Worm (Caenorhabditis elegans): ENCODE data around the gene clec-84.
"Not testable (repeated sequence)": the region's sequence is repeated elsewhere in the genome, so short reads cannot be mapped to it uniquely, and the experiment has no call there.

clec-84 gene

ce11 chrIV:2842162-2842561, at the start of gene clec-84:
Gene clec-84, plus strand, starts transcription at chrIV:2842462.
- TF ChIP-seq tbx-11 (GFP tag; IDR thresholded peaks at IDR 0.05) (no peak), F13C5.2 (tag; optimal IDR thresholded peaks at IDR 0.05) (no peak), tra-4 (tag; optimal IDR thresholded peaks at IDR 0.05) (no peak), hmg-4 (GFP tag; optimal IDR thresholded peaks at IDR 0.05) (no peak), ceh-36 (tag; optimal IDR thresholded peaks at IDR 0.05) (no peak), ama-1 (optimal IDR thresholded peaks at IDR 0.05) (no peak), pes-1 (GFP tag; IDR thresholded peaks at IDR 0.05) (no peak), flt-1 (GFP tag; IDR thresholded peaks at IDR 0.05) (no peak), hmbx-1 (tag; optimal IDR thresholded peaks at IDR 0.05) (no peak), scrt-1 (GFP tag; IDR thresholded peaks at IDR 0.05) (no peak), aly-1 (tag; optimal IDR thresholded peaks at IDR 0.05) (no peak), hnd-1 (tag; optimal IDR thresholded peaks at IDR 0.05) (no peak), sea-1 (GFP tag; conservative IDR thresholded peaks at IDR 0.05) (no peak)

ce11 chrIV:2793956-2794355, 48.3 kb upstream of the clec-84 start:
- TF ChIP-seq sea-1 (GFP tag; conservative IDR thresholded peaks at IDR 0.05) (no peak), tbx-37 (GFP tag; conservative IDR thresholded peaks at IDR 0.05) (no peak), scrt-1 (GFP tag; IDR thresholded peaks at IDR 0.05) (no peak), pes-1 (GFP tag; IDR thresholded peaks at IDR 0.05) (no peak), tbx-11 (GFP tag; IDR thresholded peaks at IDR 0.05) (no peak), flt-1 (GFP tag; IDR thresholded peaks at IDR 0.05) (no peak), ceh-13 (GFP tag; optimal IDR thresholded peaks at IDR 0.05) (no peak), ama-1 (optimal IDR thresholded peaks at IDR 0.05) (no peak), hmg-4 (GFP tag; optimal IDR thresholded peaks at IDR 0.05) (no peak), hmbx-1 (tag; optimal IDR thresholded peaks at IDR 0.05) (no peak), hnd-1 (tag; optimal IDR thresholded peaks at IDR 0.05) (no peak), ceh-36 (tag; optimal IDR thresholded peaks at IDR 0.05) (no peak), ets-7 (tag; optimal IDR thresholded peaks at IDR 0.05) (no peak), aly-1 (tag; optimal IDR thresholded peaks at IDR 0.05) (no peak), tra-4 (tag; optimal IDR thresholded peaks at IDR 0.05) (no peak), F13C5.2 (tag; optimal IDR thresholded peaks at IDR 0.05) (no peak), B0310.2 (tag; optimal IDR thresholded peaks at IDR 0.05) (no peak)

DNA sequence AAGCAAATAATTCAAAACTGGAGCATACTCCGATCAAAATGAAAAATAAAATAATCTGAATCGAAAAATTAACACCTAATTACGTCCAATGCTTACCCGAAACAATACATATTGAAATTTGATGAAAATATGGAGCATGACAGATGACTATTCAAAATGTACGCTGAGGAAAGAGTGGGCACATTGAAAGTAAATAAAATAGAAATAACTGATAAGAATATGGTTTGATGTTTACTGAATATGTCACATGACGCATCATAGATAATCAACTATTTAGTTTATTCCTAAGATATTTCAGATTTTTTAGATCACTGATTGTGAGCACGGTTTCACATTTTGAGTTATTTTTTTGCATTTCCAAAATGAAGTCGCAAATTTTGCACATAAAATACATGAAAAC, 43.9 kb upstream of the clec-84 start, which contains the start of gene Y54G2A.52:
Gene Y54G2A.52, minus strand, starts transcription at position 348 of the 400 bp plus-strand sequence.
- TF ChIP-seq flt-1 (GFP tag; IDR thresholded peaks at IDR 0.05) = no peak
- no peak for TF ChIP-seq ama-1 (optimal IDR thresholded peaks at IDR 0.05)
- TF ChIP-seq hnd-1 (tag; optimal IDR thresholded peaks at IDR 0.05) = no peak
- TF ChIP-seq aly-1 (tag; optimal IDR thresholded peaks at IDR 0.05) = no peak
- no peak for TF ChIP-seq tbx-37 (GFP tag; conservative IDR thresholded peaks at IDR 0.05)
- no peak for TF ChIP-seq sea-1 (GFP tag; conservative IDR thresholded peaks at IDR 0.05)
- TF ChIP-seq scrt-1 (GFP tag; IDR thresholded peaks at IDR 0.05) = no peak

DNA sequence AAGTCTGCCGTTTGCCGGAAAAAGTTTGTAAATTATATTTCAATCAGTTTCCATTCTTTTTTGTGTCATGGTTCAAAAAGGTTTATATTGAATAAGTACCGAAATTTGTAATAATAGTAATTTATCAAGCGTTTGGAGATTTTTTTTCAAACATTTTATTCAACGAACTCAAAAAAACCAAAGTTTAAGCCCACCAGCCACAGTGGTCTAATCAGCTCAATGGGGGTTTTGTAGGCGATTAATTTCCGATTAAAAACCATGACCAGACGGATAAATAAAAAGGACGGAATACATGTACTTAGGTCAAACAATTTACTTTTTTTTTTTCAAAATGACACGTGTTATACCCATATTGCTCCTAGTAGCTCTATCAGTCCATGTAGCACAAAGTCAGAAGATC, 42.9 kb upstream of the clec-84 start, which contains the start of gene Y54G2A.10:
Gene Y54G2A.10, plus strand, starts transcription at position 301 of the 400 bp plus-strand sequence.
- no peak for TF ChIP-seq sea-1 (GFP tag; conservative IDR thresholded peaks at IDR 0.05)
- TF ChIP-seq scrt-1 (GFP tag; IDR thresholded peaks at IDR 0.05) = no peak
- TF ChIP-seq hmg-4 (GFP tag; optimal IDR thresholded peaks at IDR 0.05) = no peak
- TF ChIP-seq F13C5.2 (tag; optimal IDR thresholded peaks at IDR 0.05) = no peak
- no peak for TF ChIP-seq ama-1 (optimal IDR thresholded peaks at IDR 0.05)
- no peak for TF ChIP-seq tbx-11 (GFP tag; IDR thresholded peaks at IDR 0.05)
- no peak for TF ChIP-seq ceh-13 (GFP tag; optimal IDR thresholded peaks at IDR 0.05)
- TF ChIP-seq tra-4 (tag; optimal IDR thresholded peaks at IDR 0.05) = no peak
- TF ChIP-seq aly-1 (tag; optimal IDR thresholded peaks at IDR 0.05) = no peak
- TF ChIP-seq pes-1 (GFP tag; IDR thresholded peaks at IDR 0.05) = no peak
- no peak for TF ChIP-seq flt-1 (GFP tag; IDR thresholded peaks at IDR 0.05)

DNA sequence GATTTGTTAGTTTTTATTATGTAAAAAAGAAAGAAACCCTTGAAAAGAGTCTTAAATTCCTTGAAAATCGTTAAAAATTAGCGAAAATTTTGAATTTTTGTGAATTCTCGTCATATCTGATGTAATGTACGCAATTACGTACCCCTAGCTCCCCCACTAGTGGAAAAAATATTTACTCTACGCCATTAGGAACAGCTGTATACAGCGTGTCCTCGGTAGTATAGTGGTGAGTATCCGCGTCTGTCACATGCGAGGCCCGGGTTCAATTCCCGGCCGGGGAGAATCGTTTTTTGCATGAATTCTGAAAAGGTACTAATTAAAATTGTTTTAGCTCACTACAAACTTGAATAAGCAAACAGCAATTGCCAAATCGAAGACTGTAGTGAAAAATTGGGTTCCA, 42.4 kb upstream of the clec-84 start:
- no peak for TF ChIP-seq ceh-36 (tag; optimal IDR thresholded peaks at IDR 0.05)
- no peak for TF ChIP-seq hmg-4 (GFP tag; optimal IDR thresholded peaks at IDR 0.05)
- no peak for TF ChIP-seq tra-4 (tag; optimal IDR thresholded peaks at IDR 0.05)
- no peak for TF ChIP-seq aly-1 (tag; optimal IDR thresholded peaks at IDR 0.05)
- no peak for TF ChIP-seq ceh-13 (GFP tag; optimal IDR thresholded peaks at IDR 0.05)
- no peak for TF ChIP-seq sea-1 (GFP tag; conservative IDR thresholded peaks at IDR 0.05)
- TF ChIP-seq hmbx-1 (tag; optimal IDR thresholded peaks at IDR 0.05) = no peak
- no peak for TF ChIP-seq B0310.2 (tag; optimal IDR thresholded peaks at IDR 0.05)
- no peak for TF ChIP-seq tbx-11 (GFP tag; IDR thresholded peaks at IDR 0.05)
- no peak for TF ChIP-seq flt-1 (GFP tag; IDR thresholded peaks at IDR 0.05)

- 0 out of 2 replicates have a peak, but pooled peaks have one; percentile 13 for TF ChIP-seq flt-1 (GFP tag; IDR thresholded peaks at IDR 0.05)
- peak; percentile 54; the same call in 1 of the 2 replicates for TF ChIP-seq pes-1 (GFP tag; IDR thresholded peaks at IDR 0.05)
- no peak for TF ChIP-seq hnd-1 (tag; optimal IDR thresholded peaks at IDR 0.05)
- no peak for TF ChIP-seq F13C5.2 (tag; optimal IDR thresholded peaks at IDR 0.05)
- TF ChIP-seq scrt-1 (GFP tag; IDR thresholded peaks at IDR 0.05) = peak; percentile 38; the same call in 1 of the 2 replicates
- no peak for TF ChIP-seq ceh-36 (tag; optimal IDR thresholded peaks at IDR 0.05)
Observed at ce11 chrIV:2801004-2801403, 41.3 kb upstream of the clec-84 start.

ce11 chrIV:2801558-2801957, 40.7 kb upstream of the clec-84 start, which contains the start of gene Y54G2A.44:
Gene Y54G2A.44, plus strand, starts transcription at chrIV:2801858.
- TF ChIP-seq sea-1 (GFP tag; conservative IDR thresholded peaks at IDR 0.05); B0310.2 (tag; optimal IDR thresholded peaks at IDR 0.05); tra-4 (tag; optimal IDR thresholded peaks at IDR 0.05): not testable (repeated sequence)

- peak; percentile 14 for TF ChIP-seq hnd-1 (tag; optimal IDR thresholded peaks at IDR 0.05)
- peak; percentile 72 for TF ChIP-seq pes-1 (GFP tag; IDR thresholded peaks at IDR 0.05)
- TF ChIP-seq scrt-1 (GFP tag; IDR thresholded peaks at IDR 0.05) = peak; percentile 78
- peak; percentile 37 for TF ChIP-seq ceh-13 (GFP tag; optimal IDR thresholded peaks at IDR 0.05)
- peak; percentile 50 for TF ChIP-seq ceh-36 (tag; optimal IDR thresholded peaks at IDR 0.05)
- peak; percentile 38; the same call in 1 of the 2 replicates for TF ChIP-seq tbx-37 (GFP tag; conservative IDR thresholded peaks at IDR 0.05)
- peak; percentile 5 for TF ChIP-seq aly-1 (tag; optimal IDR thresholded peaks at IDR 0.05)
- peak; percentile 70 for TF ChIP-seq flt-1 (GFP tag; IDR thresholded peaks at IDR 0.05)
- no peak for TF ChIP-seq hmbx-1 (tag; optimal IDR thresholded peaks at IDR 0.05)
- peak; percentile 22 for TF ChIP-seq B0310.2 (tag; optimal IDR thresholded peaks at IDR 0.05)
- 0 out of 2 replicates have a peak, but pooled peaks have one; percentile 40 for TF ChIP-seq sea-1 (GFP tag; conservative IDR thresholded peaks at IDR 0.05)
- TF ChIP-seq hmg-4 (GFP tag; optimal IDR thresholded peaks at IDR 0.05) = peak; percentile 46
- no peak for TF ChIP-seq ets-7 (tag; optimal IDR thresholded peaks at IDR 0.05)
- TF ChIP-seq tra-4 (tag; optimal IDR thresholded peaks at IDR 0.05) = no peak
- 0 out of 2 replicates have a peak, but pooled peaks have one; percentile 53 for TF ChIP-seq tbx-11 (GFP tag; IDR thresholded peaks at IDR 0.05)
- TF ChIP-seq F13C5.2 (tag; optimal IDR thresholded peaks at IDR 0.05) = no peak
Observed at ce11 chrIV:2802193-2802592, 40.1 kb upstream of the clec-84 start.

Measured in whole organism, early embryonic.